Worm (Caenorhabditis elegans) whole organism, early embryonic: ENCODE results near the gene F35H8.4.

Experiments
- B0310.2 ChIP-seq: sonication (generic microtip); optimal IDR thresholded peaks from 2 replicates; lab custom pipeline; 2016; ENCODE audit warnings: mild to moderate bottlenecking, missing genetic modification characterization, missing compliant biosample characterization
- F13C5.2 ChIP-seq: sonication (generic microtip); optimal IDR thresholded peaks from 2 replicates; lab custom pipeline; 2017; ENCODE audit warnings: mild to moderate bottlenecking, missing genetic modification characterization, inconsistent platforms, missing compliant biosample characterization
- aly-1 ChIP-seq: sonication (generic microtip); optimal IDR thresholded peaks from 2 replicates; lab custom pipeline; 2016; ENCODE audit warnings: missing genetic modification characterization, missing compliant biosample characterization
- ama-1 ChIP-seq: fragments of 150-350 bp; optimal IDR thresholded peaks from 2 replicates; lab custom pipeline; 2014
- ceh-13 ChIP-seq: fragments of 200-800 bp; sonication (Bioruptor generic); optimal IDR thresholded peaks from 2 replicates; lab custom pipeline; 2018; ENCODE audit warnings: mild to moderate bottlenecking, missing genetic modification characterization, missing compliant biosample characterization
- ceh-36 ChIP-seq: sonication (generic microtip); optimal IDR thresholded peaks from 2 replicates; lab custom pipeline; 2016; ENCODE audit warnings: missing genetic modification characterization, inconsistent platforms, missing compliant biosample characterization
- ets-7 ChIP-seq: sonication (generic microtip); optimal IDR thresholded peaks from 2 replicates; lab custom pipeline; 2016; ENCODE audit warnings: missing genotype, missing genetic modification characterization, missing compliant biosample characterization
- flt-1 ChIP-seq: fragments of 200-800 bp; sonication (Bioruptor generic); IDR thresholded peaks from 2 replicates; pipeline ENCODE4 v1.3.6; 2022; ENCODE audit warnings: missing genetic modification characterization, missing compliant biosample characterization
- hmbx-1 ChIP-seq: sonication (generic microtip); optimal IDR thresholded peaks from 2 replicates; lab custom pipeline; 2016; ENCODE audit warnings: mild to moderate bottlenecking, missing genetic modification characterization, missing compliant biosample characterization
- hmg-4 ChIP-seq: fragments of 200-800 bp; sonication (Bioruptor generic); optimal IDR thresholded peaks from 2 replicates; lab custom pipeline; 2018; ENCODE audit warnings: mild to moderate bottlenecking, missing genetic modification characterization, missing compliant biosample characterization
- hnd-1 ChIP-seq: sonication (generic microtip); optimal IDR thresholded peaks from 2 replicates; lab custom pipeline; 2016; ENCODE audit warnings: missing genetic modification characterization, missing compliant biosample characterization
- pes-1 ChIP-seq: fragments of 200-800 bp; sonication (Bioruptor generic); IDR thresholded peaks from 2 replicates; pipeline ENCODE4 v1.3.6; 2022; ENCODE audit warnings: missing genetic modification reagents, missing genetic modification characterization, missing compliant biosample characterization
- scrt-1 ChIP-seq: fragments of 200-800 bp; sonication (Bioruptor generic); IDR thresholded peaks from 2 replicates; pipeline ENCODE4 v1.3.6; 2022; ENCODE audit warnings: missing genetic modification characterization, missing compliant biosample characterization
- sea-1 ChIP-seq: fragments of 200-800 bp; sonication (Bioruptor generic); conservative IDR thresholded peaks from 2 replicates; pipeline ENCODE4 v1.3.6; 2022; ENCODE audit warnings: missing genetic modification characterization, missing compliant biosample characterization
- tbx-11 ChIP-seq: fragments of 200-800 bp; sonication (Bioruptor generic); IDR thresholded peaks from 2 replicates; pipeline ENCODE4 v1.3.6; 2022; ENCODE audit warnings: missing genetic modification characterization, missing compliant biosample characterization
- tbx-37 ChIP-seq: fragments of 200-800 bp; sonication (Bioruptor generic); conservative IDR thresholded peaks from 2 replicates; pipeline ENCODE4 v1.3.6; 2022; ENCODE audit warnings: missing genetic modification reagents, missing genetic modification characterization, missing compliant biosample characterization
- tra-4 ChIP-seq: sonication (generic microtip); optimal IDR thresholded peaks from 2 replicates; lab custom pipeline; 2017; ENCODE audit warnings: missing genetic modification characterization, missing compliant biosample characterization

The F35H8.4 gene

DNA sequence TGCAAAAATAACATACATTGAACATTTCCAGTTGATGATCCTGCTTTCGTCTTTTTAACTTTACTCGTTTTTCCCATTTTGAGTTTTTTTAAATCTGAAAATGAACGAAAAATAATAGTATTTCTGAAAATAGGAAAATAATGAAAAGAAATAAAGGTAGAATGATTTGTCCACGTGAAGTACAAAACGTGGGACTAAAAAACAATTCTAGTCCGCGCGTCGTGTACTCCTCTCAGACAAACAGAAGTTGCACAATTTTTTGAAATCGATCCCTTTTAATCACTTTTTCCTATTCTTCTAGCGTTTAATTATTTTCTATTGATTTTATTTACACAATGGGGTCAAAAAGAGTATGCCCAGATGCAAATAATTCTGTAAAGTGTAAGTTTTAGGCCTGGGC lies 31.2 kb upstream of the F35H8.4 start, which contains the start of the genes E02H1.1 and tag-124:
Gene E02H1.1 (minus strand): TSS at position 94 of the 400 bp plus-strand sequence.
Gene tag-124 (plus strand): TSS at position 222 of the 400 bp plus-strand sequence.
- TF ChIP-seq ceh-13 (GFP tag; lab: Kevin White, UChicago) (no peak), hmbx-1 (tag; lab: Kevin White, UChicago) (no peak), tbx-37 (GFP tag; lab: Robert Waterston, UW) (peak; percentile 78), F13C5.2 (tag; lab: Kevin White, UChicago) (peak; percentile 43), tbx-11 (GFP tag; lab: Robert Waterston, UW) (no peak), flt-1 (GFP tag; lab: Robert Waterston, UW) (no peak)

DNA sequence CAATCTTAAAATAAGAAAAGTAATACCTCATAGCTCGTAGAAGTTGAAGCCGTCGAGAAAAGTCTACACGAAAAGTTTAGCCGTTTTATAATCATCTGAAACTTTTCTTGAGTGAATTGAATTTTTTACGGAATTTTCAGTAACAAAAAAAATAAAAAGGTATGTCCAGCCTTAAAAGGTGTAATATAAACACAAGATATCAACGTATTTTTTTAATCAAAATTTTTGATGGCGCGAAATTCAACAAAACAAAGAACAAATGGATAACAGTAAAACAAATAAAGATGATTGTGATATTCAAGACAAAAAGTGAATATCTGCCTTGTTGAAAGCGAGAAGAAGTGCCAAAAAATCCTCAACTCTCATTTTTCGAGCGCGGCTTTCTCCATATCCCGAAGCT lies 29.8 kb upstream of the F35H8.4 start, which contains the start of gene eral-1:
Gene eral-1 (minus strand): TSS at position 101 of the 400 bp plus-strand sequence.
- no peak for TF ChIP-seq ama-1 (lab: Kevin White, UChicago)
- no peak for TF ChIP-seq aly-1 (tag; lab: Kevin White, UChicago)
- no peak for TF ChIP-seq tbx-11 (GFP tag; lab: Robert Waterston, UW)
- TF ChIP-seq tbx-37 (GFP tag; lab: Robert Waterston, UW): no peak
- no peak for TF ChIP-seq scrt-1
- TF ChIP-seq hmbx-1 (tag; lab: Kevin White, UChicago): no peak
- no peak for TF ChIP-seq pes-1
- no peak for TF ChIP-seq hnd-1 (tag; lab: Kevin White, UChicago)
- no peak for TF ChIP-seq F13C5.2 (tag; lab: Kevin White, UChicago)

DNA sequence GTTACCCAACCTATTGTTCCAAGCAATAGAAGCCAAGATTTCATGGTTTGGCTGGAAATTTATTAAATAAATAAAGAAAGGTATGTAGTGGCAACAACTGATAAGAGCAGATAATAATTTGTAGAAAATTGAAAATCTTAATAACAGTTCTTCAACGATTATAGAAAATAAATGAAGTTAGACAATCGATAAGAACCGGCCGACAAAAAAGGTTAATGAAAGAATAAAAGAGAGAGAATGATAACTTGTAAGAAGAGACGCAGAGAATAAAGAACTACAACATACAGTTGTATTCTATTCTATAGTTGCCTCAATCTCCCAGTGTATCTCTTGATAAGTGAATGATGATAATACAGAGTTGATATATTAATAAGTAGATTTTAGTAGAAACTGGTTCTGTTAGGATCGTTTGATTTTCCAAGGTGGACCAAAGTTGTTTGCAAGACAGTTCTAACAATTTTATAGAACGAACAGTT lies 26.9 kb upstream of the F35H8.4 start, which contains the start of gene ugt-58:
Gene ugt-58 (minus strand): TSS at position 51 of the 476 bp plus-strand sequence.
- TF ChIP-seq hmg-4 (GFP tag; lab: Kevin White, UChicago) (no peak), ceh-13 (GFP tag; lab: Kevin White, UChicago) (no peak), tra-4 (tag; lab: Kevin White, UChicago) (no peak), hmbx-1 (tag; lab: Kevin White, UChicago) (no peak), scrt-1 (no peak), B0310.2 (tag; lab: Kevin White, UChicago) (no peak), sea-1 (no peak), pes-1 (no peak), F13C5.2 (tag; lab: Kevin White, UChicago) (no peak), ceh-36 (no peak), ets-7 (no peak), aly-1 (tag; lab: Kevin White, UChicago) (no peak), tbx-11 (GFP tag; lab: Robert Waterston, UW) (no peak), flt-1 (GFP tag; lab: Robert Waterston, UW) (no peak), tbx-37 (GFP tag; lab: Robert Waterston, UW) (no peak), hnd-1 (tag; lab: Kevin White, UChicago) (no peak), ama-1 (lab: Kevin White, UChicago) (no peak)

DNA sequence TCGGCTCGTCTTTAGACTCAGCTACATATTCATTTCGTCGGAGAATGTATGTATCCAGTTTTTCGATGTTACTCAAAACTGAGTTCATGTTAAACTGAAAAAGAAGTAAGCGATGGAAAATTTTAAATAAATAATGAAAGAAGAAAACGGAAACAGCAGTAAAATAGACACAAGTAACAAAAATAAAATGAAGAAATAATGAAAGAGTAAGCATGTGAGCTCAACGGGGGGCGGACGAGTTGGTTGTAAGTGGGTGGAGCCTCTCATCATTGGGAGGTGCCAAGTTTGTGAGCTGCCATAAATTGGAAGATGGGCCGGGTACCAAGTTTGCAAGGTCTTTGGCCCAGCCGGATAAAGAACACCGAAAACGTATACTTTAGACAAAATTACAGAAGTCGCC lies 23.6 kb upstream of the F35H8.4 start, which contains the start of gene wee-1.1:
Gene wee-1.1 (minus strand): TSS at position 101 of the 400 bp plus-strand sequence.
- no peak for TF ChIP-seq tbx-37 (GFP tag; lab: Robert Waterston, UW)
- no peak for TF ChIP-seq ama-1 (lab: Kevin White, UChicago)
- TF ChIP-seq ceh-13 (GFP tag; lab: Kevin White, UChicago): no peak
- TF ChIP-seq hmg-4 (GFP tag; lab: Kevin White, UChicago): no peak
- TF ChIP-seq hmbx-1 (tag; lab: Kevin White, UChicago): no peak
- no peak for TF ChIP-seq B0310.2 (tag; lab: Kevin White, UChicago)
- no peak for TF ChIP-seq pes-1
- TF ChIP-seq tra-4 (tag; lab: Kevin White, UChicago): no peak
- no peak for TF ChIP-seq ets-7
- no peak for TF ChIP-seq ceh-36
- TF ChIP-seq tbx-11 (GFP tag; lab: Robert Waterston, UW): no peak

DNA sequence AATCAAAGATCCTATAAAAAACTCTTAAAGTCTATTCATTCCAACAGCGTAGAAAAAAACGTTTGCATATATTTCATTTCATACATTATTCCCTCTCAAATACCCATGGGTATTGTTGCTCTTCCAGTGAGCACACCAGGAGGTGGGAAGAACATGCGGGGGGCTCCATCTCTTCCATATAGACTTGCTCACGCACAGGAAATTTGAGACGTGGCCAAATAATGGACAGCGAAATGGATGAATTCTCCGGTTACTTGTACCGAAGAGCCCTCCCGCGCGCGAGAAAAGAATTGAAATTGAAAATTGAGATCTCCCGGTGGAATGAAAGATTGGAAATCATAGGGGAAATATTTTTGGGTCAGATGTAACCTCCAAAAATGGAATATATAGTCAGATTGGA lies 17.8 kb upstream of the F35H8.4 start:
- TF ChIP-seq tbx-11 (GFP tag; lab: Robert Waterston, UW) (no peak), hmg-4 (GFP tag; lab: Kevin White, UChicago) (no peak), pes-1 (no peak), flt-1 (GFP tag; lab: Robert Waterston, UW) (no peak), ama-1 (lab: Kevin White, UChicago) (no peak), F13C5.2 (tag; lab: Kevin White, UChicago) (no peak)

DNA sequence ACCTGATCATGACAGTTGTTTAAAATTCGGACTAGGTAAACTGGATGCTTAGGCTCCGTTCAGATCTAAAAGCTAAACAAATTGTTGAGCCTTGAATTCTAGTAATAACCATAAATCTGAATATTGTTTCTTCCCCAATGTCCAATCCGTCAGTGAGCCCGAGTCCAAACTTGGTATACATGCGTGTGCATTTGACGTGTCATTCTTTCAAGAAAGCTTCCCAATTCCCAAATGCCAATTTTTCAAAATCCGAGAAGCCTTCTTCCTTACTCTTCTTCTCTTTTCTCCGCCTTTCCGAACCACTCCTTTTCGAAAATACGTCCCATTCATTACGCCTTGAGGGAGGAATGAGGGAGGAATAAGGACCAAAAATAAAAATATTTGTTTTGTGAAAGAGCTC lies 16.9 kb upstream of the F35H8.4 start:
- TF ChIP-seq flt-1 (GFP tag; lab: Robert Waterston, UW) (no peak), ama-1 (lab: Kevin White, UChicago) (no peak), tbx-37 (GFP tag; lab: Robert Waterston, UW) (no peak), aly-1 (tag; lab: Kevin White, UChicago) (no peak), F13C5.2 (tag; lab: Kevin White, UChicago) (no peak), tbx-11 (GFP tag; lab: Robert Waterston, UW) (no peak), hmbx-1 (tag; lab: Kevin White, UChicago) (no peak), pes-1 (no peak), scrt-1 (no peak), hnd-1 (tag; lab: Kevin White, UChicago) (no peak), ets-7 (no peak), sea-1 (no peak), ceh-36 (no peak), tra-4 (tag; lab: Kevin White, UChicago) (no peak), B0310.2 (tag; lab: Kevin White, UChicago) (no peak), ceh-13 (GFP tag; lab: Kevin White, UChicago) (no peak), hmg-4 (GFP tag; lab: Kevin White, UChicago) (no peak)

DNA sequence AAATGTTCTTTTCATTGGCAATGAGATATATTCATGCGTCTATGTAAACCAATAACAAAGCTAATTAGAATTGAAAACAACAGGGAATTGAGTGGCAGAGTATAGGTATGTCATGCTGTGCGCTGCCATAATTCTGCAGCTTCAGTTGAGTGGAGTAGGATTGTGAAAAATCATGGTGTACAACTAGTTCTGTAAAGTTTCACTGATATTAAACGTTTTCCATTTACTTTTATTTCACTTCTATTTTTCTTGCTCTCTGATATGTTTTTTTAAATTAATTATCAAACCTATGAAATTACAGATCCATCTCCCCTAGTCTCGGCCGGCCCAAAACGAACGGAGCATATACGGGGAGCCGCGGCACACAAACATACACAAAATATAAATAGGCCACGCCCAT lies 15.8 kb upstream of the F35H8.4 start, which contains the start of gene exc-7:
Gene exc-7 (plus strand): TSS at position 301 of the 400 bp plus-strand sequence.
- no peak for TF ChIP-seq scrt-1
- no peak for TF ChIP-seq hnd-1 (tag; lab: Kevin White, UChicago)
- no peak for TF ChIP-seq ceh-13 (GFP tag; lab: Kevin White, UChicago)
- no peak for TF ChIP-seq F13C5.2 (tag; lab: Kevin White, UChicago)
- TF ChIP-seq ceh-36: no peak
- TF ChIP-seq hmbx-1 (tag; lab: Kevin White, UChicago): no peak
- no peak for TF ChIP-seq sea-1
- TF ChIP-seq hmg-4 (GFP tag; lab: Kevin White, UChicago): no peak
- TF ChIP-seq pes-1: no peak
- no peak for TF ChIP-seq B0310.2 (tag; lab: Kevin White, UChicago)
- TF ChIP-seq ama-1 (lab: Kevin White, UChicago): no peak
- no peak for TF ChIP-seq flt-1 (GFP tag; lab: Robert Waterston, UW)
- no peak for TF ChIP-seq aly-1 (tag; lab: Kevin White, UChicago)
- TF ChIP-seq ets-7: no peak
- TF ChIP-seq tbx-37 (GFP tag; lab: Robert Waterston, UW): no peak
- TF ChIP-seq tra-4 (tag; lab: Kevin White, UChicago): no peak
